Worm (Caenorhabditis elegans) whole organism, L4 larva: ENCODE measurements around the gene ZC302.3.

Experiments used
- Y105C5A.15 ChIP-seq: fragments of 200-800 bp; sonication (Bioruptor generic); IDR thresholded peaks from 2 replicates; pipeline ENCODE4 v1.3.6; 2022; ENCODE audit warnings: missing genetic modification characterization, missing compliant biosample characterization
- aly-2 ChIP-seq: sonication (generic microtip); optimal IDR thresholded peaks from 2 replicates; lab custom pipeline; 2018; ENCODE audit warnings: missing biosample characterization, missing genetic modification characterization
- cey-2 ChIP-seq: sonication (generic microtip); optimal IDR thresholded peaks from 3 replicates; lab custom pipeline; 2017; ENCODE audit warnings: missing genetic modification characterization, mild to moderate bottlenecking, missing compliant biosample characterization, antibody characterized with exemption, borderline replicate concordance; ENCODE audit not compliant: insufficient read depth
- daf-16 ChIP-seq, 3 experiments: sonication (generic microtip); optimal IDR thresholded peaks; 2 replicates each; lab custom pipeline; 2016 to 2017; ENCODE audit warnings: missing genetic modification characterization in 3 of 3, missing genetic modification reagents in 3 of 3, mild to moderate bottlenecking in 2 of 3, missing compliant biosample characterization in 2 of 3, missing biosample characterization in 1 of 3, moderate library complexity in 1 of 3
- lin-13 ChIP-seq: fragments of 150-350 bp; optimal IDR thresholded peaks from 2 replicates; lab custom pipeline; 2014; ENCODE audit warnings: missing biosample characterization, missing genetic modification reagents, missing genetic modification characterization
- lin-39 ChIP-seq: fragments of 150-350 bp; optimal IDR thresholded peaks from 2 replicates; lab custom pipeline; 2014; ENCODE audit warnings: missing biosample characterization, missing genetic modification reagents, missing genetic modification characterization
- lir-3 ChIP-seq: sonication (generic microtip); optimal IDR thresholded peaks from 2 replicates; lab custom pipeline; 2016; ENCODE audit warnings: mild to moderate bottlenecking, missing genetic modification characterization, missing compliant biosample characterization
- nhr-77 ChIP-seq: fragments of 150-350 bp; optimal IDR thresholded peaks from 2 replicates; lab custom pipeline; 2014; ENCODE audit warnings: missing biosample characterization, missing genetic modification characterization
- pha-4 ChIP-seq, 2 experiments: fragments of 150-350 bp in 1 of 2; fragments of 200-800 bp in 1 of 2; sonication (Bioruptor generic) in 1 of 2; IDR thresholded peaks in 1 of 2; optimal IDR thresholded peaks in 1 of 2; 2 replicates each; pipeline versions ENCODE4 v1.3.6 to Lab custom; 2014 to 2022; ENCODE audit warnings: missing genetic modification characterization in 2 of 2, missing genetic modification reagents in 2 of 2, missing biosample characterization in 1 of 2, missing compliant biosample characterization in 1 of 2
- unc-62 ChIP-seq, 3 experiments: fragments of 150-350 bp in 1 of 3; sonication (generic microtip); optimal IDR thresholded peaks in 2 of 3; peaks in 1 of 3; 1 replicate in 1 of 3; 2 replicates in 2 of 3; lab custom pipeline; 2014 to 2017; ENCODE audit warnings: missing biosample characterization in 3 of 3, missing genetic modification characterization in 3 of 3, missing genetic modification reagents in 3 of 3, missing genotype in 1 of 3

DNA sequence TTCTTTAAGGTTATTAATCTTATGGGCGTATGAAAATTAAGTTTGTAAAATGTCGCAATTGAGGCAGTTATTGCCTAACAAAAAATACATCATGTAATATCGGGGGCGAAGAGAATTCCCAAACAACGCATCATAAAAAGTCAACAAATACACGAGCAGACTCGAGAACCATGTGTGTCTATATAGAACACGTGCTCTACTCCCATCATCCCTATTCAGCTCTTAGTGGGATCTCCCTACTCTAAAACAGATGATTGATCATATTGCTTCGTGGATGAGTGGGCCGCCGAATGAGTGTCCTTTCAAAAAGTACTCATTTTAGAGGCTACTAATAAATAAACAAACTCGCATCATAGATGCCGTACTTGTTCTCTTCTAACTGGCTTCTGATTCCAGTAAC, 16.8 kb downstream of the ZC302.3 start:
- TF ChIP-seq aly-2 (tag; lab: Kevin White, UChicago) (no peak), lin-39 (no peak), daf-16 (GFP tag; optimal IDR thresholded peaks at IDR 0.05; lab: Kevin White, UChicago) (no peak), daf-16 (tag; optimal IDR thresholded peaks at IDR 0.05; lab: Kevin White, UChicago) (no peak), lir-3 (tag; lab: Kevin White, UChicago) (no peak), unc-62 (GFP tag; optimal IDR thresholded peaks at IDR 0.05 in 1 of 2; lab: Kevin White, UChicago) (no peak), unc-62 (tag; optimal IDR thresholded peaks at IDR 0.05; lab: Kevin White, UChicago) (no peak), nhr-77 (tag; lab: Kevin White, UChicago) (no peak), Y105C5A.15 (GFP tag; lab: Robert Waterston, UW) (no peak), lin-13 (GFP tag; lab: Kevin White, UChicago) (no peak), cey-2 (no peak), pha-4 (GFP tag; IDR thresholded peaks at IDR 0.05; lab: Robert Waterston, UW) (no peak), pha-4 (tag; optimal IDR thresholded peaks at IDR 0.05; lab: Kevin White, UChicago) (no peak)
